Fruit fly (Drosophila melanogaster) whole organism, embryonic: ENCODE results near the gene DopEcR.

Experiments used
- CG12219 ChIP-seq: fragments of 200-800 bp; sonication (Bioruptor generic); optimal IDR thresholded peaks from 3 replicates; lab custom pipeline; 2018; ENCODE audit warnings: missing biosample characterization, mild to moderate bottlenecking, missing genetic modification characterization
- CG14014 ChIP-seq: fragments of 200-800 bp; sonication (Bioruptor generic); IDR thresholded peaks from 2 replicates; pipeline ENCODE4 v1.3.6; 2022; ENCODE audit warnings: missing biosample characterization, missing genetic modification characterization
- CG14965 ChIP-seq: fragments of 200-800 bp; sonication (Bioruptor generic); optimal IDR thresholded peaks from 2 replicates; lab custom pipeline; 2016; ENCODE audit warnings: missing biosample characterization, missing genetic modification characterization, borderline replicate concordance
- CG15073 ChIP-seq: fragments of 200-800 bp; sonication (Bioruptor generic); optimal IDR thresholded peaks from 2 replicates; lab custom pipeline; 2016; ENCODE audit warnings: missing biosample characterization, missing genetic modification characterization
- CG1647 ChIP-seq: fragments of 200-800 bp; sonication (Bioruptor generic); optimal IDR thresholded peaks from 3 replicates; lab custom pipeline; 2016; ENCODE audit warnings: missing biosample characterization, missing genetic modification characterization
- CG17385 ChIP-seq: fragments of 200-800 bp; sonication (Bioruptor generic); optimal IDR thresholded peaks from 3 replicates; lab custom pipeline; 2018; ENCODE audit warnings: missing biosample characterization, mild to moderate bottlenecking, missing genetic modification characterization
- CG17829 ChIP-seq: fragments of 200-800 bp; optimal IDR thresholded peaks from 2 replicates; lab custom pipeline; 2019; ENCODE audit warnings: missing biosample characterization, mild to moderate bottlenecking, missing genetic modification characterization, moderate library complexity
- CG2678 ChIP-seq: fragments of 200-800 bp; sonication (Bioruptor generic); optimal IDR thresholded peaks from 3 replicates; lab custom pipeline; 2019; ENCODE audit warnings: missing biosample characterization, mild to moderate bottlenecking, missing genetic modification characterization, moderate library complexity
- CG2889 ChIP-seq: fragments of 200-800 bp; sonication (Bioruptor generic); IDR thresholded peaks from 3 replicates; pipeline ENCODE4 v1.3.6; 2022; ENCODE audit warnings: missing biosample characterization, missing genetic modification characterization
- CG30403 ChIP-seq: fragments of 200-800 bp; sonication (Bioruptor generic); optimal IDR thresholded peaks from 3 replicates; lab custom pipeline; 2016; ENCODE audit warnings: missing biosample characterization, missing genetic modification characterization
- CG32767 ChIP-seq: fragments of 200-800 bp; sonication (Bioruptor generic); IDR thresholded peaks from 2 replicates; pipeline ENCODE4 v1.3.6; 2022; ENCODE audit warnings: missing biosample characterization, missing genetic modification characterization
- CG33213 ChIP-seq: fragments of 200-800 bp; sonication (Bioruptor generic); optimal IDR thresholded peaks from 3 replicates; lab custom pipeline; 2016; ENCODE audit warnings: missing biosample characterization, missing genetic modification characterization
- CG4404 ChIP-seq: fragments of 200-800 bp; sonication (Bioruptor generic); IDR thresholded peaks from 2 replicates; pipeline ENCODE4 v1.3.6; 2022; ENCODE audit warnings: missing biosample characterization, missing genetic modification characterization
- CG6683 ChIP-seq: fragments of 200-800 bp; sonication (Bioruptor generic); optimal IDR thresholded peaks from 2 replicates; lab custom pipeline; 2017; ENCODE audit warnings: missing biosample characterization, mild to moderate bottlenecking, missing genetic modification characterization, missing genetic modification reagents
- CG6689 ChIP-seq: fragments of 200-800 bp; sonication (Bioruptor generic); IDR thresholded peaks from 2 replicates; pipeline ENCODE4 v1.3.6; 2022; ENCODE audit warnings: missing biosample characterization, missing genetic modification characterization
- CG7786 ChIP-seq: fragments of 200-800 bp; sonication (Bioruptor generic); optimal IDR thresholded peaks from 2 replicates; lab custom pipeline; 2016; ENCODE audit warnings: missing biosample characterization, missing genetic modification characterization
- CG8290 ChIP-seq, 3 experiments: fragments of 200-800 bp; sonication (Bioruptor generic); optimal IDR thresholded peaks; 2 replicates each; lab custom pipeline; 2016 to 2019; ENCODE audit warnings: missing biosample characterization in 3 of 3, missing genetic modification characterization in 3 of 3, mild to moderate bottlenecking in 2 of 3, moderate library complexity in 1 of 3
- CG9215 ChIP-seq: fragments of 200-800 bp; sonication (Bioruptor generic); IDR thresholded peaks from 2 replicates; pipeline ENCODE4 v1.3.6; 2022; ENCODE audit warnings: missing biosample characterization, missing genetic modification characterization
- CTCF ChIP-seq: fragments of 200-800 bp; sonication (Bioruptor generic); optimal IDR thresholded peaks from 2 replicates; lab custom pipeline; 2017; ENCODE audit warnings: missing biosample characterization, mild to moderate bottlenecking, missing genetic modification characterization, moderate library complexity
- Deaf1 ChIP-seq: fragments of 200-800 bp; optimal IDR thresholded peaks from 3 replicates; lab custom pipeline; 2019; ENCODE audit warnings: missing biosample characterization, mild to moderate bottlenecking, missing genetic modification characterization, moderate library complexity
- Dip3 ChIP-seq: fragments of 200-800 bp; sonication (Bioruptor generic); optimal IDR thresholded peaks from 3 replicates; lab custom pipeline; 2016; ENCODE audit warnings: missing biosample characterization, missing genetic modification characterization
- E2f2 ChIP-seq: fragments of 200-800 bp; sonication (Bioruptor generic); IDR thresholded peaks from 2 replicates; pipeline ENCODE4 v1.3.6; 2022; ENCODE audit warnings: missing biosample characterization, missing genetic modification characterization
- Fer3 ChIP-seq: fragments of 200-800 bp; sonication (Bioruptor generic); optimal IDR thresholded peaks from 2 replicates; lab custom pipeline; 2018; ENCODE audit warnings: missing biosample characterization, mild to moderate bottlenecking, missing genetic modification characterization, moderate library complexity
- HHEX ChIP-seq: fragments of 200-800 bp; sonication (Bioruptor generic); optimal IDR thresholded peaks from 3 replicates; lab custom pipeline; 2017; ENCODE audit warnings: missing biosample characterization, mild to moderate bottlenecking, missing genetic modification characterization, missing genetic modification reagents
- HLH4C ChIP-seq: fragments of 200-800 bp; sonication (Bioruptor generic); IDR thresholded peaks from 3 replicates; pipeline ENCODE4 v1.3.6; 2022; ENCODE audit warnings: missing biosample characterization, missing genetic modification characterization; ENCODE audit not compliant: partially characterized antibody
- HmgZ ChIP-seq: fragments of 200-800 bp; sonication (Bioruptor generic); optimal IDR thresholded peaks from 2 replicates; lab custom pipeline; 2018; ENCODE audit warnings: missing biosample characterization, mild to moderate bottlenecking, missing genetic modification characterization
- Hr3 ChIP-seq: fragments of 200-800 bp; sonication (Bioruptor generic); optimal IDR thresholded peaks from 3 replicates; lab custom pipeline; 2016; ENCODE audit warnings: missing biosample characterization, missing genetic modification characterization
- Hr39 ChIP-seq: fragments of >200 bp; optimal IDR thresholded peaks from 2 replicates; lab custom pipeline; 2017
- Hsf ChIP-seq: fragments of 200-800 bp; sonication (Bioruptor generic); optimal IDR thresholded peaks from 3 replicates; lab custom pipeline; 2016; ENCODE audit warnings: missing biosample characterization, missing genetic modification characterization
- Mrtf ChIP-seq: fragments of 200-800 bp; sonication (Bioruptor generic); IDR thresholded peaks from 3 replicates; pipeline ENCODE4 v1.3.6; 2022; ENCODE audit warnings: missing biosample characterization, missing genetic modification characterization
- Ptx1 ChIP-seq: fragments of 200-800 bp; sonication (Bioruptor generic); IDR thresholded peaks from 2 replicates; pipeline ENCODE4 v1.3.6; 2022; ENCODE audit warnings: missing biosample characterization, missing genetic modification characterization
- Sox100B ChIP-seq: fragments of 200-800 bp; sonication (Bioruptor generic); optimal IDR thresholded peaks from 3 replicates; lab custom pipeline; 2018; ENCODE audit warnings: missing biosample characterization, mild to moderate bottlenecking, missing genetic modification characterization
- TFAM ChIP-seq: fragments of 200-800 bp; sonication (Bioruptor generic); optimal IDR thresholded peaks from 2 replicates; lab custom pipeline; 2017; ENCODE audit warnings: missing biosample characterization, missing genetic modification characterization, inconsistent platforms
- Xrp1 ChIP-seq: fragments of 200-800 bp; sonication (Bioruptor generic); IDR thresholded peaks from 2 replicates; pipeline ENCODE4 v1.3.6; 2022; ENCODE audit warnings: missing biosample characterization, missing genetic modification characterization
- ap ChIP-seq: fragments of 200-800 bp; sonication (Bioruptor generic); IDR thresholded peaks from 2 replicates; pipeline ENCODE4 v1.3.6; 2022; ENCODE audit warnings: missing biosample characterization, missing genetic modification characterization
- bsh ChIP-seq, 2 experiments: fragments of 200-800 bp; sonication (Bioruptor generic); optimal IDR thresholded peaks; 2 replicates each; lab custom pipeline; 2017 to 2018; ENCODE audit warnings: mild to moderate bottlenecking in 2 of 2, missing biosample characterization in 2 of 2, missing genetic modification characterization in 2 of 2, moderate library complexity in 1 of 2
- ci ChIP-seq: fragments of 200-800 bp; sonication (Bioruptor generic); IDR thresholded peaks from 3 replicates; pipeline ENCODE4 v1.3.6; 2022; ENCODE audit warnings: missing biosample characterization, missing genetic modification characterization
- dmrt99B ChIP-seq: fragments of 200-800 bp; sonication (Bioruptor generic); optimal IDR thresholded peaks from 2 replicates; lab custom pipeline; 2018; ENCODE audit warnings: missing biosample characterization, mild to moderate bottlenecking, missing genetic modification characterization, moderate library complexity
- esg ChIP-seq: fragments of 200-800 bp; sonication (Bioruptor generic); conservative IDR thresholded peaks from 2 replicates; pipeline ENCODE4 v1.3.6; 2022; ENCODE audit warnings: missing biosample characterization, missing genetic modification characterization
- fd3F ChIP-seq: fragments of 200-800 bp; sonication (Bioruptor generic); optimal IDR thresholded peaks from 2 replicates; lab custom pipeline; 2018; ENCODE audit warnings: missing biosample characterization, mild to moderate bottlenecking, missing genetic modification characterization, moderate library complexity
- gro ChIP-seq: fragments of 200-800 bp; sonication (Bioruptor generic); optimal IDR thresholded peaks from 2 replicates; lab custom pipeline; 2016; ENCODE audit warnings: missing biosample characterization, missing genetic modification characterization
- ham ChIP-seq: fragments of 200-800 bp; sonication (Bioruptor generic); IDR thresholded peaks from 2 replicates; pipeline ENCODE4 v1.3.6; 2022; ENCODE audit warnings: missing biosample characterization, missing genetic modification characterization
- ind ChIP-seq: fragments of 200-800 bp; sonication (Bioruptor generic); optimal IDR thresholded peaks from 3 replicates; lab custom pipeline; 2016; ENCODE audit warnings: missing biosample characterization, missing genetic modification characterization
- lov ChIP-seq, 2 experiments: fragments of 200-800 bp in 1 of 2; fragments of >200 bp in 1 of 2; sonication (Bioruptor generic) in 1 of 2; IDR thresholded peaks in 1 of 2; optimal IDR thresholded peaks in 1 of 2; 2 replicates in 1 of 2; 3 replicates in 1 of 2; pipeline versions ENCODE4 v1.3.6 to Lab custom; 2017 to 2022; ENCODE audit warnings: missing biosample characterization in 1 of 2, missing genetic modification characterization in 1 of 2
- odd ChIP-seq: fragments of 200-800 bp; sonication (Bioruptor generic); optimal IDR thresholded peaks from 2 replicates; lab custom pipeline; 2017; ENCODE audit warnings: missing biosample characterization, mild to moderate bottlenecking, missing genetic modification characterization
- otp ChIP-seq: fragments of 200-800 bp; sonication (Bioruptor generic); IDR thresholded peaks from 3 replicates; pipeline ENCODE4, ENCODE4 v1.3.6; 2022; ENCODE audit warnings: missing biosample characterization, missing genetic modification characterization
- sens ChIP-seq: fragments of 200-800 bp; sonication (Bioruptor generic); peaks from one replicate; lab custom pipeline; 2016; ENCODE audit warnings: missing biosample characterization, missing genetic modification characterization
- shn ChIP-seq: fragments of 200-800 bp; sonication (Bioruptor generic); optimal IDR thresholded peaks from 3 replicates; lab custom pipeline; 2016; ENCODE audit warnings: missing biosample characterization, missing genetic modification characterization
- sug ChIP-seq: fragments of 200-800 bp; optimal IDR thresholded peaks from 2 replicates; lab custom pipeline; 2019; ENCODE audit warnings: missing biosample characterization, mild to moderate bottlenecking, missing genetic modification characterization, moderate library complexity
- tup ChIP-seq: fragments of 200-800 bp; sonication (Bioruptor generic); optimal IDR thresholded peaks from 2 replicates; lab custom pipeline; 2016; ENCODE audit warnings: missing biosample characterization, mild to moderate bottlenecking, missing genetic modification characterization, moderate library complexity
- unpg ChIP-seq: fragments of 200-800 bp; sonication (Bioruptor generic); optimal IDR thresholded peaks from 3 replicates; lab custom pipeline; 2018; ENCODE audit warnings: missing biosample characterization, mild to moderate bottlenecking, missing genetic modification characterization, moderate library complexity

The DopEcR gene

DNA sequence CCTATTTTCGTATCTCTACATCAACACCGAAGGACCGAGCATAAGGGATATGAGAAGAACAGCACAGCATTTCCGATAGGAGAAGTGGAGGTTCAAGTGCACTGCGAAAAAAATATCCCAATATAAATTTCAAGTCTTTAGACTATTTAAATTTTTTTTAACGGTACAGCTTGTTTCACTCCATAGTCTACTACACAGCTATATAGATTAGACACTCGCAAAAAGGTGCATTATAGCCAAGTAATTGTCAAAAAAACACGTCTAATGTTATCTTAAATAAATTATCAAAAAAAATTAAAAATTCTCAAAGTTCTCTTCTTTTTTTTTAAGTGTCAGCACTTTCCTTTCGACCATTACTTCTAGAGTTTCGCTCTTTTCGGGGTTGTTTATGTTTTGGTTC, 1.3 kb downstream of the DopEcR start:
- TF ChIP-seq otp (0 out of 3 replicates have a peak, but pooled peaks have one; percentile 13), bsh (GFP tag; optimal IDR thresholded peaks at IDR 0.05; lab: Kevin White, UChicago) (peak in 1 of 2 experiments; percentile 41), Mrtf (peak; percentile 55; the same call in 1 of the 3 replicates), CG15073 (GFP tag; lab: Kevin White, UChicago) (no peak), CTCF (GFP tag; lab: Kevin White, UChicago) (no peak), tup (GFP tag; lab: Kevin White, UChicago) (no peak), CG2889 (GFP tag; lab: Robert Waterston, UW) (no peak), CG32767 (GFP tag; lab: Robert Waterston, UW) (0 out of 2 replicates have a peak, but pooled peaks have one; percentile 21), CG2678 (tag; lab: Kevin White, UChicago) (peak; percentile 83), sug (tag; lab: Kevin White, UChicago) (peak; percentile 56), CG17385 (GFP tag; lab: Kevin White, UChicago) (peak; percentile 62), CG6689 (peak; percentile 53), HmgZ (peak; percentile 47), CG14014 (GFP tag; lab: Robert Waterston, UW) (peak; percentile 67), CG6683 (GFP tag; lab: Kevin White, UChicago) (peak; percentile 30), Fer3 (tag; lab: Kevin White, UChicago) (peak; percentile 59), unpg (GFP tag; lab: Kevin White, UChicago) (peak; percentile 14), Dip3 (GFP tag; lab: Kevin White, UChicago) (peak; percentile 38), Hr3 (GFP tag; lab: Kevin White, UChicago) (peak; percentile 37), Sox100B (peak; percentile 55), sens (GFP tag; lab: Kevin White, UChicago) (peak; percentile 80), Deaf1 (peak; percentile 34), dmrt99B (tag; lab: Kevin White, UChicago) (peak; percentile 63), CG4404 (GFP tag; lab: Robert Waterston, UW) (peak; percentile 18; the same call in 1 of the 2 replicates), CG8290 (GFP tag; optimal IDR thresholded peaks at IDR 0.05; lab: Kevin White, UChicago) (no peak), CG8290 (tag; optimal IDR thresholded peaks at IDR 0.05; lab: Kevin White, UChicago) (no peak), Hr39 (no peak), HLH4C (GFP tag; lab: Robert Waterston, UW) (no peak), Xrp1 (GFP tag; lab: Robert Waterston, UW) (peak; percentile 65), Hsf (GFP tag; lab: Kevin White, UChicago) (peak; percentile 52), lov (optimal IDR thresholded peaks at IDR 0.05; lab: Kevin White, UChicago) (no peak), lov (GFP tag; IDR thresholded peaks at IDR 0.05; lab: Robert Waterston, UW) (no peak), CG9215 (GFP tag; lab: Robert Waterston, UW) (peak; percentile 62), CG17829 (tag; lab: Kevin White, UChicago) (peak; percentile 32), esg (GFP tag; lab: Robert Waterston, UW) (peak; percentile 43), fd3F (GFP tag; lab: Kevin White, UChicago) (peak; percentile 55), gro (GFP tag; lab: Kevin White, UChicago) (peak; percentile 21), ind (GFP tag; lab: Kevin White, UChicago) (peak; percentile 24), ci (peak; percentile 36; the same call in 1 of the 3 replicates), CG7786 (GFP tag; lab: Kevin White, UChicago) (peak; percentile 16), CG33213 (GFP tag; lab: Kevin White, UChicago) (peak; percentile 12), CG1647 (GFP tag; lab: Kevin White, UChicago) (no peak), shn (GFP tag; lab: Kevin White, UChicago) (no peak), odd (peak; percentile 38), Ptx1 (GFP tag; lab: Robert Waterston, UW) (peak; percentile 68), ap (GFP tag; lab: Robert Waterston, UW) (peak; percentile 44; the same call in 1 of the 2 replicates), TFAM (no peak), CG14965 (GFP tag; lab: Kevin White, UChicago) (no peak), E2f2 (peak; percentile 28; the same call in 1 of the 2 replicates), CG12219 (GFP tag; lab: Kevin White, UChicago) (no peak), ham (GFP tag; lab: Robert Waterston, UW) (no peak), CG30403 (GFP tag; lab: Kevin White, UChicago) (peak; percentile 39), HHEX (GFP tag; lab: Kevin White, UChicago) (peak; percentile 58)
